Fruit fly (Drosophila melanogaster): ENCODE data around the gene CG17666.

The CG17666 gene

dm6 chr3L:12796077-12796641 is 15.0 kb downstream of the CG17666 start:
- TF ChIP-seq Mnt (GFP tag; optimal IDR thresholded peaks at IDR 0.05) (peak; percentile 40), CG12768 (GFP tag; optimal IDR thresholded peaks at IDR 0.05) (no peak), cic (GFP tag; optimal IDR thresholded peaks at IDR 0.05) (peak; percentile 44)

dm6 chr3L:12798795-12799311 is 17.7 kb downstream of the CG17666 start:
- TF ChIP-seq Clk (GFP tag; optimal IDR thresholded peaks at IDR 0.05) (peak; percentile 37), bab1 (GFP tag; optimal IDR thresholded peaks at IDR 0.05) (no peak), cic (GFP tag; optimal IDR thresholded peaks at IDR 0.05) (peak; percentile 92), ovo (GFP tag; optimal IDR thresholded peaks at IDR 0.05) (peak; percentile 46), pad (GFP tag; optimal IDR thresholded peaks at IDR 0.05) (peak; percentile 53), CG7045 (GFP tag; optimal IDR thresholded peaks at IDR 0.05) (peak; percentile 29), CG14711 (tag; optimal IDR thresholded peaks at IDR 0.05) (no peak), kay (GFP tag; ENCODE audit: borderline replicate concordance) (peak; percentile 63), CG11617 (GFP tag; optimal IDR thresholded peaks at IDR 0.05) (peak; percentile 68), CG1620 (GFP tag; optimal IDR thresholded peaks at IDR 0.05) (no peak), CG5204 (GFP tag; optimal IDR thresholded peaks at IDR 0.05) (peak; percentile 71), CG33017 (tag; optimal IDR thresholded peaks at IDR 0.05) (peak; percentile 60), cnc (optimal IDR thresholded peaks at IDR 0.05) (no peak), Hr96 (GFP tag; optimal IDR thresholded peaks at IDR 0.05) (peak; percentile 33), CG12768 (GFP tag; optimal IDR thresholded peaks at IDR 0.05) (peak; percentile 72), Mnt (GFP tag; optimal IDR thresholded peaks at IDR 0.05) (peak; percentile 55), Crg-1 (GFP tag; optimal IDR thresholded peaks at IDR 0.05) (peak; percentile 56), CG7101 (tag; optimal IDR thresholded peaks at IDR 0.05) (peak; percentile 70), toe (GFP tag; optimal IDR thresholded peaks at IDR 0.05) (peak; percentile 26), tj (GFP tag; optimal IDR thresholded peaks at IDR 0.05) (peak; percentile 15)

dm6 chr3L:12799431-12800147 is 18.5 kb downstream of the CG17666 start:
- no peak for TF ChIP-seq CG7045 (GFP tag; optimal IDR thresholded peaks at IDR 0.05)
- no peak for TF ChIP-seq Hr96 (GFP tag; optimal IDR thresholded peaks at IDR 0.05)
- TF ChIP-seq CG33017 (tag; optimal IDR thresholded peaks at IDR 0.05) = no peak
- TF ChIP-seq bab1 (GFP tag; optimal IDR thresholded peaks at IDR 0.05) = no peak
- no peak for TF ChIP-seq CG5204 (GFP tag; optimal IDR thresholded peaks at IDR 0.05)
- no peak for TF ChIP-seq CG14711 (tag; optimal IDR thresholded peaks at IDR 0.05)
- no peak for TF ChIP-seq pad (GFP tag; optimal IDR thresholded peaks at IDR 0.05)
- no peak for TF ChIP-seq kay (GFP tag; ENCODE audit: borderline replicate concordance)
- TF ChIP-seq Crg-1 (GFP tag; optimal IDR thresholded peaks at IDR 0.05) = no peak
- no peak for TF ChIP-seq cic (GFP tag; optimal IDR thresholded peaks at IDR 0.05)
- no peak for TF ChIP-seq CG1620 (GFP tag; optimal IDR thresholded peaks at IDR 0.05)
- TF ChIP-seq Clk (GFP tag; optimal IDR thresholded peaks at IDR 0.05) = no peak
- TF ChIP-seq tj (GFP tag; optimal IDR thresholded peaks at IDR 0.05) = no peak
- TF ChIP-seq cnc (optimal IDR thresholded peaks at IDR 0.05) = no peak

- no peak for TF ChIP-seq Mnt (GFP tag; optimal IDR thresholded peaks at IDR 0.05)
- no peak for TF ChIP-seq Crg-1 (GFP tag; optimal IDR thresholded peaks at IDR 0.05)
- no peak for TF ChIP-seq cnc (optimal IDR thresholded peaks at IDR 0.05)
- TF ChIP-seq CG14711 (tag; optimal IDR thresholded peaks at IDR 0.05) = no peak
- no peak for TF ChIP-seq pad (GFP tag; optimal IDR thresholded peaks at IDR 0.05)
- no peak for TF ChIP-seq CG1620 (GFP tag; optimal IDR thresholded peaks at IDR 0.05)
- TF ChIP-seq CG5204 (GFP tag; optimal IDR thresholded peaks at IDR 0.05) = no peak
- no peak for TF ChIP-seq cic (GFP tag; optimal IDR thresholded peaks at IDR 0.05)
- TF ChIP-seq Hr96 (GFP tag; optimal IDR thresholded peaks at IDR 0.05) = no peak
- no peak for TF ChIP-seq CG7101 (tag; optimal IDR thresholded peaks at IDR 0.05)
- TF ChIP-seq tj (GFP tag; optimal IDR thresholded peaks at IDR 0.05) = no peak
- TF ChIP-seq Clk (GFP tag; optimal IDR thresholded peaks at IDR 0.05) = no peak
- TF ChIP-seq kay (GFP tag; ENCODE audit: borderline replicate concordance) = no peak
- no peak for TF ChIP-seq CG12768 (GFP tag; optimal IDR thresholded peaks at IDR 0.05)
- TF ChIP-seq toe (GFP tag; optimal IDR thresholded peaks at IDR 0.05) = no peak
- TF ChIP-seq bab1 (GFP tag; optimal IDR thresholded peaks at IDR 0.05) = no peak
- no peak for TF ChIP-seq ovo (GFP tag; optimal IDR thresholded peaks at IDR 0.05)
- no peak for TF ChIP-seq CG33017 (tag; optimal IDR thresholded peaks at IDR 0.05)
- no peak for TF ChIP-seq CG7045 (GFP tag; optimal IDR thresholded peaks at IDR 0.05)
Measured at dm6 chr3L:12800167-12800566, 19.0 kb downstream of the CG17666 start.

dm6 chr3L:12802443-12802865 is 21.3 kb downstream of the CG17666 start:
- no peak for TF ChIP-seq Mnt (GFP tag; optimal IDR thresholded peaks at IDR 0.05)
- TF ChIP-seq bab1 (GFP tag; optimal IDR thresholded peaks at IDR 0.05) = no peak
- no peak for TF ChIP-seq CG7101 (tag; optimal IDR thresholded peaks at IDR 0.05)
- no peak for TF ChIP-seq ovo (GFP tag; optimal IDR thresholded peaks at IDR 0.05)
- TF ChIP-seq CG33017 (tag; optimal IDR thresholded peaks at IDR 0.05) = peak; percentile 52
- TF ChIP-seq kay (GFP tag; ENCODE audit: borderline replicate concordance) = peak; percentile 88
- TF ChIP-seq cnc (optimal IDR thresholded peaks at IDR 0.05) = no peak
- no peak for TF ChIP-seq Clk (GFP tag; optimal IDR thresholded peaks at IDR 0.05)
- TF ChIP-seq CG7045 (GFP tag; optimal IDR thresholded peaks at IDR 0.05) = peak; percentile 23
- TF ChIP-seq CG11617 (GFP tag; optimal IDR thresholded peaks at IDR 0.05) = peak; percentile 23
- no peak for TF ChIP-seq pad (GFP tag; optimal IDR thresholded peaks at IDR 0.05)
- TF ChIP-seq CG14711 (tag; optimal IDR thresholded peaks at IDR 0.05) = peak; percentile 35
- TF ChIP-seq CG5204 (GFP tag; optimal IDR thresholded peaks at IDR 0.05) = no peak
- TF ChIP-seq toe (GFP tag; optimal IDR thresholded peaks at IDR 0.05) = peak; percentile 28
- peak; percentile 46 for TF ChIP-seq tj (GFP tag; optimal IDR thresholded peaks at IDR 0.05)
- TF ChIP-seq cic (GFP tag; optimal IDR thresholded peaks at IDR 0.05) = peak; percentile 86
- TF ChIP-seq CG12768 (GFP tag; optimal IDR thresholded peaks at IDR 0.05) = peak; percentile 86
- TF ChIP-seq Hr96 (GFP tag; optimal IDR thresholded peaks at IDR 0.05) = no peak
- peak; percentile 18 for TF ChIP-seq Crg-1 (GFP tag; optimal IDR thresholded peaks at IDR 0.05)
- no peak for TF ChIP-seq CG1620 (GFP tag; optimal IDR thresholded peaks at IDR 0.05)
